Fruit fly (Drosophila melanogaster): Measurements from ENCODE around the gene NFAT.
A peak's percentile ranks its signal among the peaks of the same experiment; 100 is the strongest.

Gene NFAT

dm6 chrX:13640692-13641011 lies 16.1 kb downstream of the NFAT start:
- TF ChIP-seq dsf (GFP tag; optimal IDR thresholded peaks at IDR 0.05; ENCODE audit: borderline replicate concordance) (no peak), Dif (GFP tag; optimal IDR thresholded peaks at IDR 0.05; ENCODE audit: partially characterized antibody) (peak; percentile 42), h (GFP tag; optimal IDR thresholded peaks at IDR 0.05) (no peak), dl (GFP tag; optimal IDR thresholded peaks at IDR 0.05; ENCODE audit: insufficient read depth in 1 of 2, partially characterized antibody in 2 of 2) (peak in 1 of 2 experiments; percentile 13), woc (GFP tag; optimal IDR thresholded peaks at IDR 0.05) (no peak), Myc (optimal IDR thresholded peaks at IDR 0.05) (no peak)

dm6 chrX:13641115-13641890 lies 16.8 kb downstream of the NFAT start:
- TF ChIP-seq N (GFP tag; optimal IDR thresholded peaks at IDR 0.05) (no peak), Hnf4 (GFP tag; optimal IDR thresholded peaks at IDR 0.05) (peak; percentile 81), psq (GFP tag; optimal IDR thresholded peaks at IDR 0.05) (peak; percentile 37), Sp1 (GFP tag; optimal IDR thresholded peaks at IDR 0.05) (peak; percentile 42), Hr78 (GFP tag; optimal IDR thresholded peaks at IDR 0.05) (no peak), jim (GFP tag; optimal IDR thresholded peaks at IDR 0.05) (no peak), dsf (GFP tag; optimal IDR thresholded peaks at IDR 0.05; ENCODE audit: borderline replicate concordance) (no peak), fru (GFP tag; optimal IDR thresholded peaks at IDR 0.05) (peak; percentile 78), HLH106 (tag; optimal IDR thresholded peaks at IDR 0.05) (peak; percentile 48), Myc (optimal IDR thresholded peaks at IDR 0.05) (no peak), Hr83 (GFP tag; optimal IDR thresholded peaks at IDR 0.05; ENCODE audit: poor library complexity, severe bottlenecking) (peak; percentile 57), pan (optimal IDR thresholded peaks at IDR 0.05) (no peak), Dif (GFP tag; optimal IDR thresholded peaks at IDR 0.05; ENCODE audit: partially characterized antibody) (no peak), Abd-B (GFP tag; optimal IDR thresholded peaks at IDR 0.05) (no peak), Mio (GFP tag; optimal IDR thresholded peaks at IDR 0.05) (no peak), foxo (GFP tag; optimal IDR thresholded peaks at IDR 0.05) (peak in 1 of 2 experiments; percentile 83), woc (GFP tag; optimal IDR thresholded peaks at IDR 0.05) (peak; percentile 34), sv (GFP tag; optimal IDR thresholded peaks at IDR 0.05) (peak; percentile 92), Rel (GFP tag; optimal IDR thresholded peaks at IDR 0.05) (no peak), Rel (tag; optimal IDR thresholded peaks at IDR 0.05) (no peak), tai (GFP tag; optimal IDR thresholded peaks at IDR 0.05) (peak; percentile 65), dmrt93B (GFP tag; optimal IDR thresholded peaks at IDR 0.05) (peak; percentile 46), Jra (GFP tag; optimal IDR thresholded peaks at IDR 0.05) (peak; percentile 59), dl (GFP tag; optimal IDR thresholded peaks at IDR 0.05; ENCODE audit: insufficient read depth in 1 of 2, partially characterized antibody in 2 of 2) (no peak), CrebA (GFP tag; optimal IDR thresholded peaks at IDR 0.05; ENCODE audit: borderline replicate concordance) (no peak), CG32264 (GFP tag; optimal IDR thresholded peaks at IDR 0.05) (no peak), OdsH (GFP tag; optimal IDR thresholded peaks at IDR 0.05) (peak; percentile 75), lola (GFP tag; optimal IDR thresholded peaks at IDR 0.05) (no peak), usp (GFP tag; optimal IDR thresholded peaks at IDR 0.05) (no peak), h (GFP tag; optimal IDR thresholded peaks at IDR 0.05) (peak; percentile 78), brk (GFP tag; optimal IDR thresholded peaks at IDR 0.05) (peak; percentile 12), sage (GFP tag; optimal IDR thresholded peaks at IDR 0.05) (peak; percentile 26), CG9705 (GFP tag; optimal IDR thresholded peaks at IDR 0.05) (no peak), Vsx2 (GFP tag; optimal IDR thresholded peaks at IDR 0.05; ENCODE audit: partially characterized antibody) (no peak), Dfd (GFP tag; optimal IDR thresholded peaks at IDR 0.05) (no peak), ey (GFP tag; optimal IDR thresholded peaks at IDR 0.05) (peak; percentile 84), br (GFP tag; optimal IDR thresholded peaks at IDR 0.05) (peak; percentile 69), GATAd (GFP tag; optimal IDR thresholded peaks at IDR 0.05) (no peak), rgr (GFP tag; optimal IDR thresholded peaks at IDR 0.05) (peak; percentile 87)

Measured in whole organism, wandering third instar larva.